Fruit fly (Drosophila melanogaster) whole organism, embryonic: ENCODE results near the gene Eip63F-1.

Experiments used
- B-H1 ChIP-seq: fragments of 200-800 bp; sonication (Bioruptor generic); IDR thresholded peaks from 3 replicates; pipeline ENCODE4 v1.3.6; 2022; ENCODE audit warnings: missing biosample characterization, missing genetic modification characterization
- Blimp-1 ChIP-seq: fragments of 200-800 bp; sonication (Bioruptor generic); optimal IDR thresholded peaks from 3 replicates; lab custom pipeline; 2018; ENCODE audit warnings: missing biosample characterization, missing genetic modification characterization, mild to moderate bottlenecking, moderate library complexity, missing genetic modification reagents
- CG10366 ChIP-seq: fragments of 200-800 bp; sonication (Bioruptor generic); IDR thresholded peaks from 2 replicates; pipeline ENCODE4 v1.3.6; 2022; ENCODE audit warnings: missing biosample characterization, missing genetic modification characterization
- CG13894 ChIP-seq: fragments of 200-800 bp; sonication (Bioruptor generic); optimal IDR thresholded peaks from 3 replicates; lab custom pipeline; 2018; ENCODE audit warnings: missing biosample characterization, mild to moderate bottlenecking, missing genetic modification characterization, moderate library complexity
- CG14441 ChIP-seq: fragments of 200-800 bp; sonication (Bioruptor generic); IDR thresholded peaks from 2 replicates; pipeline ENCODE4 v1.3.6; 2022; ENCODE audit warnings: missing biosample characterization, missing genetic modification characterization
- CG2202 ChIP-seq: fragments of 200-800 bp; sonication (Bioruptor generic); optimal IDR thresholded peaks from 2 replicates; lab custom pipeline; 2018; ENCODE audit warnings: missing biosample characterization, mild to moderate bottlenecking, missing genetic modification characterization
- CG4328 ChIP-seq: fragments of 200-800 bp; sonication (Bioruptor generic); optimal IDR thresholded peaks from 3 replicates; lab custom pipeline; 2017; ENCODE audit warnings: missing biosample characterization, missing genetic modification reagents, missing genetic modification characterization
- CG4424 ChIP-seq: fragments of 200-800 bp; sonication (Bioruptor generic); optimal IDR thresholded peaks from 3 replicates; lab custom pipeline; 2016; ENCODE audit warnings: missing biosample characterization, missing genetic modification characterization
- CG4707 ChIP-seq: fragments of 200-800 bp; sonication (Bioruptor generic); optimal IDR thresholded peaks from 2 replicates; lab custom pipeline; 2018; ENCODE audit warnings: missing biosample characterization, mild to moderate bottlenecking, missing genetic modification characterization, moderate library complexity
- CG5953 ChIP-seq: fragments of 200-800 bp; sonication (Bioruptor generic); IDR thresholded peaks from 2 replicates; pipeline ENCODE4 v1.3.6; 2022; ENCODE audit warnings: missing biosample characterization, missing genetic modification characterization
- CG6689 ChIP-seq: fragments of 200-800 bp; sonication (Bioruptor generic); IDR thresholded peaks from 2 replicates; pipeline ENCODE4 v1.3.6; 2022; ENCODE audit warnings: missing biosample characterization, missing genetic modification characterization
- CG6765 ChIP-seq: fragments of 200-800 bp; sonication (Bioruptor generic); optimal IDR thresholded peaks from 3 replicates; lab custom pipeline; 2017; ENCODE audit warnings: missing biosample characterization, mild to moderate bottlenecking, missing genetic modification characterization
- CG6813 ChIP-seq: fragments of 200-800 bp; sonication (Bioruptor generic); optimal IDR thresholded peaks from 2 replicates; lab custom pipeline; 2017; ENCODE audit warnings: missing biosample characterization, missing genetic modification characterization, mild to moderate bottlenecking, moderate library complexity, missing genetic modification reagents
- CG7556 ChIP-seq: fragments of 200-800 bp; sonication (Bioruptor generic); optimal IDR thresholded peaks from 2 replicates; lab custom pipeline; 2017; ENCODE audit warnings: missing biosample characterization, mild to moderate bottlenecking, missing genetic modification characterization
- CG8359 ChIP-seq: fragments of 200-800 bp; sonication (Bioruptor generic); optimal IDR thresholded peaks from 2 replicates; lab custom pipeline; 2017; ENCODE audit warnings: missing biosample characterization, mild to moderate bottlenecking, missing genetic modification characterization, borderline replicate concordance
- CG8478 ChIP-seq: fragments of >200 bp; optimal IDR thresholded peaks from 2 replicates; lab custom pipeline; 2018
- CG9215 ChIP-seq: fragments of 200-800 bp; sonication (Bioruptor generic); IDR thresholded peaks from 2 replicates; pipeline ENCODE4 v1.3.6; 2022; ENCODE audit warnings: missing biosample characterization, missing genetic modification characterization
- CG9727 ChIP-seq: fragments of 200-800 bp; sonication (Bioruptor generic); optimal IDR thresholded peaks from 3 replicates; lab custom pipeline; 2017; ENCODE audit warnings: missing biosample characterization, mild to moderate bottlenecking, missing genetic modification characterization
- D19B ChIP-seq: fragments of 200-800 bp; sonication (Bioruptor generic); optimal IDR thresholded peaks from 2 replicates; lab custom pipeline; 2017; ENCODE audit warnings: missing biosample characterization, mild to moderate bottlenecking, missing genetic modification characterization
- Dad ChIP-seq: fragments of 200-800 bp; sonication (Bioruptor generic); optimal IDR thresholded peaks from 3 replicates; lab custom pipeline; 2016; ENCODE audit warnings: missing biosample characterization, missing genetic modification characterization
- Fer1 ChIP-seq: fragments of 200-800 bp; sonication (Bioruptor generic); optimal IDR thresholded peaks from 2 replicates; lab custom pipeline; 2017; ENCODE audit warnings: missing biosample characterization, mild to moderate bottlenecking, missing genetic modification characterization
- H15 ChIP-seq: fragments of 200-800 bp; sonication (Bioruptor generic); IDR thresholded peaks from 3 replicates; pipeline ENCODE4 v1.3.6; 2022; ENCODE audit warnings: missing biosample characterization, missing genetic modification characterization
- Kr ChIP-seq: fragments of 200-800 bp; sonication (Bioruptor generic); optimal IDR thresholded peaks from 2 replicates; lab custom pipeline; 2017; ENCODE audit warnings: missing biosample characterization, mild to moderate bottlenecking, missing genetic modification characterization
- NK7.1 ChIP-seq: fragments of 200-800 bp; sonication (Bioruptor generic); optimal IDR thresholded peaks from 3 replicates; lab custom pipeline; 2016; ENCODE audit warnings: missing biosample characterization, missing genetic modification characterization
- Optix ChIP-seq: fragments of 200-800 bp; sonication (Bioruptor generic); IDR thresholded peaks from 3 replicates; pipeline ENCODE4 v1.3.6; 2022; ENCODE audit warnings: missing biosample characterization, missing genetic modification characterization
- Six4 ChIP-seq: fragments of 200-800 bp; sonication (Bioruptor generic); optimal IDR thresholded peaks from 2 replicates; lab custom pipeline; 2016; ENCODE audit warnings: missing biosample characterization, missing genetic modification characterization
- Trl ChIP-seq, 3 experiments: fragments of >200 bp in 2 of 3; fragments of 200-800 bp in 1 of 3; sonication (Bioruptor generic) in 1 of 3; optimal IDR thresholded peaks; 2 replicates in 1 of 3; 3 replicates in 2 of 3; lab custom pipeline; 2016 to 2017; ENCODE audit warnings: missing biosample characterization in 1 of 3, missing genetic modification characterization in 1 of 3
- Xrp1 ChIP-seq: fragments of 200-800 bp; sonication (Bioruptor generic); IDR thresholded peaks from 2 replicates; pipeline ENCODE4 v1.3.6; 2022; ENCODE audit warnings: missing biosample characterization, missing genetic modification characterization
- abd-A ChIP-seq: fragments of 200-800 bp; sonication (Bioruptor generic); optimal IDR thresholded peaks from 3 replicates; lab custom pipeline; 2019; ENCODE audit warnings: missing biosample characterization, mild to moderate bottlenecking, missing genetic modification characterization, moderate library complexity
- caup ChIP-seq: fragments of 200-800 bp; sonication (Bioruptor generic); optimal IDR thresholded peaks from 3 replicates; lab custom pipeline; 2017; ENCODE audit warnings: missing biosample characterization, mild to moderate bottlenecking, missing genetic modification characterization, moderate library complexity; ENCODE audit not compliant: severe bottlenecking
- ci ChIP-seq: fragments of 200-800 bp; sonication (Bioruptor generic); IDR thresholded peaks from 3 replicates; pipeline ENCODE4 v1.3.6; 2022; ENCODE audit warnings: missing biosample characterization, missing genetic modification characterization
- croc ChIP-seq: fragments of 200-800 bp; sonication (Bioruptor generic); conservative IDR thresholded peaks from 3 replicates; pipeline ENCODE4 v1.3.6; 2022; ENCODE audit warnings: missing biosample characterization, missing genetic modification characterization
- disco-r ChIP-seq: fragments of 200-800 bp; sonication (Bioruptor generic); optimal IDR thresholded peaks from 2 replicates; lab custom pipeline; 2016; ENCODE audit warnings: missing biosample characterization, missing genetic modification characterization
- dmrt99B ChIP-seq: fragments of 200-800 bp; sonication (Bioruptor generic); optimal IDR thresholded peaks from 2 replicates; lab custom pipeline; 2018; ENCODE audit warnings: missing biosample characterization, mild to moderate bottlenecking, missing genetic modification characterization, moderate library complexity
- esg ChIP-seq: fragments of 200-800 bp; sonication (Bioruptor generic); conservative IDR thresholded peaks from 2 replicates; pipeline ENCODE4 v1.3.6; 2022; ENCODE audit warnings: missing biosample characterization, missing genetic modification characterization
- ewg ChIP-seq: fragments of 200-800 bp; sonication (Bioruptor generic); optimal IDR thresholded peaks from 3 replicates; lab custom pipeline; 2017; ENCODE audit warnings: mild to moderate bottlenecking, missing biosample characterization, missing genetic modification reagents, missing genetic modification characterization
- fu2 ChIP-seq: fragments of 200-800 bp; sonication (Bioruptor generic); optimal IDR thresholded peaks from 2 replicates; lab custom pipeline; 2016; ENCODE audit warnings: missing biosample characterization, missing genetic modification characterization
- ham ChIP-seq: fragments of 200-800 bp; sonication (Bioruptor generic); IDR thresholded peaks from 2 replicates; pipeline ENCODE4 v1.3.6; 2022; ENCODE audit warnings: missing biosample characterization, missing genetic modification characterization
- lov ChIP-seq, 2 experiments: fragments of 200-800 bp in 1 of 2; fragments of >200 bp in 1 of 2; sonication (Bioruptor generic) in 1 of 2; IDR thresholded peaks in 1 of 2; optimal IDR thresholded peaks in 1 of 2; 2 replicates in 1 of 2; 3 replicates in 1 of 2; pipeline versions ENCODE4 v1.3.6 to Lab custom; 2017 to 2022; ENCODE audit warnings: missing biosample characterization in 1 of 2, missing genetic modification characterization in 1 of 2
- phol ChIP-seq: fragments of 200-800 bp; sonication (Bioruptor generic); optimal IDR thresholded peaks from 3 replicates; lab custom pipeline; 2018; ENCODE audit warnings: missing biosample characterization, mild to moderate bottlenecking, missing genetic modification characterization, moderate library complexity
- pita ChIP-seq: fragments of 200-800 bp; sonication (Bioruptor generic); optimal IDR thresholded peaks from 2 replicates; lab custom pipeline; 2017; ENCODE audit warnings: missing biosample characterization, mild to moderate bottlenecking, missing genetic modification characterization
- pnt ChIP-seq: fragments of 200-800 bp; sonication (Bioruptor generic); optimal IDR thresholded peaks from 3 replicates; lab custom pipeline; 2016; ENCODE audit warnings: missing biosample characterization, missing genetic modification characterization
- prd ChIP-seq, 3 experiments: fragments of >200 bp in 2 of 3; fragments of 200-800 bp in 1 of 3; sonication (Bioruptor generic) in 1 of 3; optimal IDR thresholded peaks in 2 of 3; IDR thresholded peaks in 1 of 3; 2 replicates in 2 of 3; 3 replicates in 1 of 3; pipeline versions ENCODE4 v1.3.6 to Lab custom; 2017 to 2022; ENCODE audit warnings: missing biosample characterization in 1 of 3, missing genetic modification characterization in 1 of 3
- psq ChIP-seq: fragments of 200-800 bp; sonication (Bioruptor generic); optimal IDR thresholded peaks from 2 replicates; lab custom pipeline; 2017; ENCODE audit warnings: missing biosample characterization, missing genetic modification characterization
- ranshi ChIP-seq: fragments of 200-800 bp; sonication (Bioruptor generic); IDR thresholded peaks from 2 replicates; pipeline ENCODE4 v1.3.6; 2022; ENCODE audit warnings: missing biosample characterization, missing genetic modification characterization
- ro ChIP-seq: fragments of 200-800 bp; sonication (Bioruptor generic); IDR thresholded peaks from 2 replicates; pipeline ENCODE4 v1.3.6; 2022; ENCODE audit warnings: missing biosample characterization, missing genetic modification characterization
- sens ChIP-seq: fragments of 200-800 bp; sonication (Bioruptor generic); peaks from one replicate; lab custom pipeline; 2016; ENCODE audit warnings: missing biosample characterization, missing genetic modification characterization
- slbo ChIP-seq: fragments of 200-800 bp; sonication (Bioruptor generic); IDR thresholded peaks from 2 replicates; pipeline ENCODE4 v1.3.6; 2022; ENCODE audit warnings: missing biosample characterization, missing genetic modification characterization
- tup ChIP-seq: fragments of 200-800 bp; sonication (Bioruptor generic); optimal IDR thresholded peaks from 2 replicates; lab custom pipeline; 2016; ENCODE audit warnings: missing biosample characterization, mild to moderate bottlenecking, missing genetic modification characterization, moderate library complexity
- vvl ChIP-seq: fragments of 200-800 bp; sonication (Bioruptor generic); IDR thresholded peaks from 2 replicates; pipeline ENCODE4 v1.3.6; 2022; ENCODE audit warnings: missing biosample characterization, missing genetic modification characterization

Gene Eip63F-1

dm6 chr3L:3952468-3952867 is 17.1 kb upstream of the Eip63F-1 start, which contains the start of gene CG14984 (continued):
- TF ChIP-seq slbo (GFP tag; lab: Robert Waterston, UW) = peak; percentile 77
- no peak for TF ChIP-seq ewg (GFP tag; lab: Kevin White, UChicago)
- no peak for TF ChIP-seq Optix (GFP tag; lab: Robert Waterston, UW)
- peak; percentile 37 for TF ChIP-seq CG6765 (GFP tag; lab: Kevin White, UChicago)
- TF ChIP-seq pnt (GFP tag; lab: Kevin White, UChicago) = peak; percentile 29
- TF ChIP-seq Kr = no peak
- TF ChIP-seq CG5953 = no peak
- TF ChIP-seq fu2 = peak; percentile 30
- no peak for TF ChIP-seq ro (GFP tag; lab: Robert Waterston, UW)
- peak; percentile 50 for TF ChIP-seq D19B
- TF ChIP-seq CG8359 (GFP tag; lab: Kevin White, UChicago) = no peak
- peak; percentile 3 for TF ChIP-seq CG13894 (tag; lab: Kevin White, UChicago)
- no peak; the same call in 1 of the 2 replicates for TF ChIP-seq vvl (GFP tag; lab: Robert Waterston, UW)
- TF ChIP-seq CG9727 (GFP tag; lab: Kevin White, UChicago) = peak; percentile 13
- no peak for TF ChIP-seq H15 (GFP tag; lab: Robert Waterston, UW)
- TF ChIP-seq CG8478 (lab: Kevin White, UChicago) = no peak
- peak; percentile 34; the same call in 1 of the 2 replicates for TF ChIP-seq Xrp1
- TF ChIP-seq esg = 0 out of 2 replicates have a peak, but pooled peaks have one; percentile 12
- TF ChIP-seq NK7.1 = no peak
- TF ChIP-seq B-H1 (GFP tag; lab: Robert Waterston, UW) = peak; percentile 27; the same call in 1 of the 3 replicates
- TF ChIP-seq tup = no peak
- TF ChIP-seq pita (GFP tag; lab: Kevin White, UChicago) = no peak
- no peak for TF ChIP-seq CG4707 (GFP tag; lab: Kevin White, UChicago)
- peak; percentile 51 for TF ChIP-seq CG6689 (GFP tag; lab: Robert Waterston, UW)
- peak; percentile 55; the same call in 1 of the 2 replicates for TF ChIP-seq ranshi (GFP tag; lab: Robert Waterston, UW)
- TF ChIP-seq lov (optimal IDR thresholded peaks at IDR 0.05; lab: Kevin White, UChicago) = no peak
- no peak for TF ChIP-seq lov (GFP tag; IDR thresholded peaks at IDR 0.05; lab: Robert Waterston, UW)
- TF ChIP-seq CG10366 (GFP tag; lab: Robert Waterston, UW) = 0 out of 2 replicates have a peak, but pooled peaks have one; percentile 17
- TF ChIP-seq disco-r (GFP tag; lab: Kevin White, UChicago) = no peak
- TF ChIP-seq Blimp-1 (GFP tag; lab: Kevin White, UChicago) = peak; percentile 21
- 0 out of 3 replicates have a peak, but pooled peaks have one; percentile 35 for TF ChIP-seq ci (GFP tag; lab: Robert Waterston, UW)
- TF ChIP-seq prd (optimal IDR thresholded peaks at IDR 0.05; lab: Kevin White, UChicago) = no peak
- peak; percentile 60; the same call in 2 of the 3 replicates for TF ChIP-seq prd (GFP tag; IDR thresholded peaks at IDR 0.05; lab: Robert Waterston, UW)
- no peak for TF ChIP-seq CG2202 (tag; lab: Kevin White, UChicago)
- peak; percentile 57 for TF ChIP-seq caup (GFP tag; lab: Kevin White, UChicago)
- TF ChIP-seq Six4 (GFP tag; lab: Kevin White, UChicago) = peak; percentile 12
- peak; percentile 45 for TF ChIP-seq Dad (GFP tag; lab: Kevin White, UChicago)
- TF ChIP-seq sens (GFP tag; lab: Kevin White, UChicago) = no peak
- TF ChIP-seq CG7556 (GFP tag; lab: Kevin White, UChicago) = peak; percentile 35
- no peak for TF ChIP-seq psq (GFP tag; lab: Kevin White, UChicago)
- no peak for TF ChIP-seq croc (GFP tag; lab: Robert Waterston, UW)
- TF ChIP-seq ham (GFP tag; lab: Robert Waterston, UW) = no peak
- TF ChIP-seq phol (tag; lab: Kevin White, UChicago) = peak; percentile 30
- no peak for TF ChIP-seq Trl (optimal IDR thresholded peaks at IDR 0.05; lab: Kevin White, UChicago)
- TF ChIP-seq Trl (GFP tag; optimal IDR thresholded peaks at IDR 0.05; lab: Kevin White, UChicago) = no peak
- TF ChIP-seq dmrt99B = peak; percentile 28
- TF ChIP-seq CG4328 (GFP tag; lab: Kevin White, UChicago) = no peak
- peak; percentile 63 for TF ChIP-seq Fer1 (GFP tag; lab: Kevin White, UChicago)
- 0 out of 2 replicates have a peak, but pooled peaks have one; percentile 16 for TF ChIP-seq CG14441 (GFP tag; lab: Robert Waterston, UW)
- peak; percentile 29 for TF ChIP-seq CG4424
- peak; percentile 34 for TF ChIP-seq CG6813
- TF ChIP-seq CG9215 (GFP tag; lab: Robert Waterston, UW) = peak; percentile 58
- TF ChIP-seq abd-A (tag; lab: Kevin White, UChicago) = no peak
